Worm (Caenorhabditis elegans) whole organism, midembryonic: ENCODE data around the gene C28D4.18.

Experiments used
- cog-1 ChIP-seq: sonication (generic microtip); optimal IDR thresholded peaks from 2 replicates; lab custom pipeline; 2016; ENCODE audit warnings: missing genetic modification characterization, missing compliant biosample characterization
- klf-2 ChIP-seq: fragments of 200-800 bp; sonication (Bioruptor generic); conservative IDR thresholded peaks from 2 replicates; pipeline ENCODE4 v1.3.6; 2022; ENCODE audit warnings: missing genetic modification reagents, missing genetic modification characterization, missing compliant biosample characterization
- med-1 ChIP-seq: sonication (generic microtip); optimal IDR thresholded peaks from 2 replicates; lab custom pipeline; 2017; ENCODE audit warnings: missing genetic modification characterization, mild to moderate bottlenecking, missing compliant biosample characterization, antibody characterized with exemption, missing genetic modification reagents; ENCODE audit not compliant: insufficient read depth
- ref-1 ChIP-seq: fragments of 200-800 bp; sonication (Bioruptor generic); conservative IDR thresholded peaks from 2 replicates; pipeline ENCODE4 v1.3.6; 2022; ENCODE audit warnings: missing genetic modification reagents, missing genetic modification characterization, missing compliant biosample characterization

DNA sequence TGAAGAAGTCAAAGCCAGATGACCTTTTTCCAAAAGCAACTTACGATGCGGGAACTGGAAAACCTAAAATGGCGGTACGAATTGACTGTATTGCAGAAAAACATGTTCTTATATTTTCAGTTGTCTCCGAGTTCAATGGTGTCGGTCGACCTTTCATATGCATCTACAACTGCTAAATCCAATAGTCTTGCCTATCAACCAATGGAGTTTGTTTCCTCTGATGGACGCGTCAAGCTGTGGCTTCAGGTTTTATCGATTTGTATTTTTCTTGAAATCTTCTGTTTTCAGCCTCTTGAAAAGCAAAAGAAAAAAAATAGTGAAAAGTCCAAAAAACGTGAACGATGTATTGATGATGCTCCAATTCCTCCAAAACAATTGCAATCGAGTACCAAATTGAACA is 10.8 kb upstream of the C28D4.18 start:
- no peak for TF ChIP-seq ref-1 (GFP tag; lab: Robert Waterston, UW)
- no peak for TF ChIP-seq cog-1 (tag; lab: Kevin White, UChicago)
- TF ChIP-seq klf-2 (GFP tag; lab: Robert Waterston, UW), result no peak
- no peak for TF ChIP-seq med-1 (GFP tag; lab: Kevin White, UChicago)
